Fruit fly (Drosophila melanogaster) whole organism, embryonic: ENCODE results near the gene CG3301.

Experiments used
- Adf1 ChIP-seq: fragments of 200-800 bp; sonication (Bioruptor generic); IDR thresholded peaks from 2 replicates; pipeline ENCODE4 v1.3.6; 2022; ENCODE audit warnings: missing biosample characterization, missing genetic modification characterization
- Bdp1 ChIP-seq: fragments of 200-800 bp; sonication (Bioruptor generic); optimal IDR thresholded peaks from 3 replicates; lab custom pipeline; 2016; ENCODE audit warnings: missing biosample characterization, missing genetic modification characterization
- CG10209 ChIP-seq: fragments of 200-800 bp; sonication (Bioruptor generic); optimal IDR thresholded peaks from 3 replicates; lab custom pipeline; 2017; ENCODE audit warnings: missing biosample characterization, mild to moderate bottlenecking, missing genetic modification characterization, missing genetic modification reagents
- CG10979 ChIP-seq: fragments of 200-800 bp; sonication (Bioruptor generic); optimal IDR thresholded peaks from 2 replicates; lab custom pipeline; 2018; ENCODE audit warnings: missing biosample characterization, mild to moderate bottlenecking, missing genetic modification characterization, moderate library complexity
- CG12104 ChIP-seq: fragments of 200-800 bp; sonication (Bioruptor generic); optimal IDR thresholded peaks from 3 replicates; lab custom pipeline; 2016; ENCODE audit warnings: missing biosample characterization, missing genetic modification characterization
- CG1233 ChIP-seq: fragments of 200-800 bp; sonication (Bioruptor generic); optimal IDR thresholded peaks from 4 replicates; lab custom pipeline; 2018; ENCODE audit warnings: missing biosample characterization, mild to moderate bottlenecking, missing genetic modification characterization
- CG12391 ChIP-seq: fragments of 200-800 bp; sonication (Bioruptor generic); optimal IDR thresholded peaks from 3 replicates; lab custom pipeline; 2018; ENCODE audit warnings: missing biosample characterization, mild to moderate bottlenecking, missing genetic modification characterization, moderate library complexity
- CG14441 ChIP-seq: fragments of 200-800 bp; sonication (Bioruptor generic); IDR thresholded peaks from 2 replicates; pipeline ENCODE4 v1.3.6; 2022; ENCODE audit warnings: missing biosample characterization, missing genetic modification characterization
- CG14667 ChIP-seq: fragments of 200-800 bp; sonication (Bioruptor generic); IDR thresholded peaks from 2 replicates; pipeline ENCODE4 v1.3.6; 2022; ENCODE audit warnings: missing biosample characterization, missing genetic modification characterization
- CG14710 ChIP-seq: fragments of 200-800 bp; sonication (Bioruptor generic); optimal IDR thresholded peaks from 3 replicates; lab custom pipeline; 2019; ENCODE audit warnings: missing biosample characterization, mild to moderate bottlenecking, missing genetic modification characterization, moderate library complexity
- CG16813 ChIP-seq: fragments of 200-800 bp; sonication (Bioruptor generic); IDR thresholded peaks from 3 replicates; pipeline ENCODE4 v1.3.6; 2022; ENCODE audit warnings: missing biosample characterization, missing genetic modification characterization; ENCODE audit not compliant: partially characterized antibody
- CG17385 ChIP-seq: fragments of 200-800 bp; sonication (Bioruptor generic); optimal IDR thresholded peaks from 3 replicates; lab custom pipeline; 2018; ENCODE audit warnings: missing biosample characterization, mild to moderate bottlenecking, missing genetic modification characterization
- CG17802 ChIP-seq: fragments of 200-800 bp; sonication (Bioruptor generic); optimal IDR thresholded peaks from 2 replicates; lab custom pipeline; 2018; ENCODE audit warnings: missing biosample characterization, mild to moderate bottlenecking, missing genetic modification characterization, moderate library complexity
- CG31365 ChIP-seq: fragments of 200-800 bp; sonication (Bioruptor generic); optimal IDR thresholded peaks from 2 replicates; lab custom pipeline; 2018; ENCODE audit warnings: missing biosample characterization, mild to moderate bottlenecking, missing genetic modification characterization
- CG31441 ChIP-seq: fragments of 200-800 bp; sonication (Bioruptor generic); IDR thresholded peaks from 2 replicates; pipeline ENCODE4 v1.3.6; 2022; ENCODE audit warnings: missing biosample characterization, missing genetic modification characterization
- CG4360 ChIP-seq: fragments of 200-800 bp; sonication (Bioruptor generic); IDR thresholded peaks from 2 replicates; pipeline ENCODE4 v1.3.6; 2022; ENCODE audit warnings: missing biosample characterization, missing genetic modification characterization
- CG6813 ChIP-seq: fragments of 200-800 bp; sonication (Bioruptor generic); optimal IDR thresholded peaks from 2 replicates; lab custom pipeline; 2017; ENCODE audit warnings: missing biosample characterization, missing genetic modification characterization, mild to moderate bottlenecking, moderate library complexity, missing genetic modification reagents
- CG7928 ChIP-seq: fragments of 200-800 bp; sonication (Bioruptor generic); optimal IDR thresholded peaks from 2 replicates; lab custom pipeline; 2017; ENCODE audit warnings: missing biosample characterization, mild to moderate bottlenecking, missing genetic modification characterization
- CG7987 ChIP-seq: fragments of 200-800 bp; sonication (Bioruptor generic); optimal IDR thresholded peaks from 2 replicates; lab custom pipeline; 2018; ENCODE audit warnings: missing biosample characterization, mild to moderate bottlenecking, missing genetic modification characterization, moderate library complexity
- CG8281 ChIP-seq: fragments of 200-800 bp; sonication (Bioruptor generic); optimal IDR thresholded peaks from 2 replicates; lab custom pipeline; 2018; ENCODE audit warnings: missing biosample characterization, mild to moderate bottlenecking, missing genetic modification characterization, moderate library complexity
- CG8944 ChIP-seq: fragments of 200-800 bp; sonication (Bioruptor generic); optimal IDR thresholded peaks from 3 replicates; lab custom pipeline; 2016; ENCODE audit warnings: missing biosample characterization, missing genetic modification characterization
- CG9437 ChIP-seq: fragments of 200-800 bp; sonication (Bioruptor generic); optimal IDR thresholded peaks from 2 replicates; lab custom pipeline; 2018; ENCODE audit warnings: missing biosample characterization, mild to moderate bottlenecking, missing genetic modification characterization
- CTCF ChIP-seq: fragments of 200-800 bp; sonication (Bioruptor generic); optimal IDR thresholded peaks from 2 replicates; lab custom pipeline; 2017; ENCODE audit warnings: missing biosample characterization, mild to moderate bottlenecking, missing genetic modification characterization, moderate library complexity
- Gsc ChIP-seq: fragments of 200-800 bp; sonication (Bioruptor generic); IDR thresholded peaks from 2 replicates; pipeline ENCODE4 v1.3.6; 2022; ENCODE audit warnings: missing biosample characterization, missing genetic modification characterization
- HLH54F ChIP-seq: fragments of 200-800 bp; sonication (Bioruptor generic); optimal IDR thresholded peaks from 3 replicates; lab custom pipeline; 2016; ENCODE audit warnings: missing biosample characterization, missing genetic modification characterization
- Lpt ChIP-seq: fragments of >200 bp; optimal IDR thresholded peaks from 2 replicates; lab custom pipeline; 2018; ENCODE audit warnings: missing biosample characterization, missing genetic modification characterization
- Max ChIP-seq: fragments of 200-800 bp; sonication (Bioruptor generic); optimal IDR thresholded peaks from 2 replicates; lab custom pipeline; 2016; ENCODE audit warnings: missing biosample characterization, mild to moderate bottlenecking, missing genetic modification characterization
- NC2β ChIP-seq: fragments of 200-800 bp; sonication (Bioruptor generic); optimal IDR thresholded peaks from 2 replicates; lab custom pipeline; 2016; ENCODE audit warnings: missing biosample characterization, missing genetic modification characterization
- NfI ChIP-seq: fragments of 200-800 bp; sonication (Bioruptor generic); optimal IDR thresholded peaks from 3 replicates; lab custom pipeline; 2018; ENCODE audit warnings: missing biosample characterization, mild to moderate bottlenecking, missing genetic modification characterization, moderate library complexity
- Ssrp ChIP-seq: fragments of 200-800 bp; sonication (Bioruptor generic); optimal IDR thresholded peaks from 2 replicates; lab custom pipeline; 2018; ENCODE audit warnings: missing biosample characterization, mild to moderate bottlenecking, missing genetic modification characterization, moderate library complexity
- Xrp1 ChIP-seq: fragments of 200-800 bp; sonication (Bioruptor generic); IDR thresholded peaks from 2 replicates; pipeline ENCODE4 v1.3.6; 2022; ENCODE audit warnings: missing biosample characterization, missing genetic modification characterization
- ash1 ChIP-seq: fragments of 200-800 bp; sonication (Bioruptor generic); optimal IDR thresholded peaks from 2 replicates; lab custom pipeline; 2018; ENCODE audit warnings: missing biosample characterization, mild to moderate bottlenecking, missing genetic modification characterization
- az2 ChIP-seq: fragments of 200-800 bp; sonication (Bioruptor generic); optimal IDR thresholded peaks from 3 replicates; lab custom pipeline; 2016; ENCODE audit warnings: missing biosample characterization, missing genetic modification characterization
- bcd ChIP-seq: fragments of 200-800 bp; sonication (Bioruptor generic); optimal IDR thresholded peaks from 2 replicates; lab custom pipeline; 2017; ENCODE audit warnings: missing biosample characterization, mild to moderate bottlenecking, missing genetic modification characterization
- br ChIP-seq: fragments of >200 bp; optimal IDR thresholded peaks from 2 replicates; lab custom pipeline; 2017
- dysf ChIP-seq: fragments of 200-800 bp; sonication (Bioruptor generic); IDR thresholded peaks from 3 replicates; pipeline ENCODE4 v1.3.6; 2022; ENCODE audit warnings: missing biosample characterization, missing genetic modification characterization
- ems ChIP-seq: fragments of 200-800 bp; sonication (Bioruptor generic); optimal IDR thresholded peaks from 3 replicates; lab custom pipeline; 2016; ENCODE audit warnings: missing biosample characterization, missing genetic modification characterization
- fd3F ChIP-seq: fragments of 200-800 bp; sonication (Bioruptor generic); optimal IDR thresholded peaks from 2 replicates; lab custom pipeline; 2018; ENCODE audit warnings: missing biosample characterization, mild to moderate bottlenecking, missing genetic modification characterization, moderate library complexity
- gfzf ChIP-seq: fragments of 200-800 bp; sonication (Bioruptor generic); optimal IDR thresholded peaks from 2 replicates; lab custom pipeline; 2016; ENCODE audit warnings: missing biosample characterization, mild to moderate bottlenecking, missing genetic modification characterization, moderate library complexity
- gsb-n ChIP-seq: fragments of 200-800 bp; sonication (Bioruptor generic); optimal IDR thresholded peaks from 3 replicates; lab custom pipeline; 2018; ENCODE audit warnings: missing biosample characterization, mild to moderate bottlenecking, missing genetic modification characterization
- ind ChIP-seq: fragments of 200-800 bp; sonication (Bioruptor generic); optimal IDR thresholded peaks from 3 replicates; lab custom pipeline; 2016; ENCODE audit warnings: missing biosample characterization, missing genetic modification characterization
- kni ChIP-seq: fragments of 200-800 bp; sonication (Bioruptor generic); optimal IDR thresholded peaks from 3 replicates; lab custom pipeline; 2017; ENCODE audit warnings: mild to moderate bottlenecking, missing biosample characterization, missing genetic modification reagents, missing genetic modification characterization
- lab ChIP-seq: fragments of 200-800 bp; sonication (Bioruptor generic); optimal IDR thresholded peaks from 3 replicates; lab custom pipeline; 2017; ENCODE audit warnings: missing biosample characterization, missing genetic modification characterization, mild to moderate bottlenecking, moderate library complexity, missing genetic modification reagents
- nmo ChIP-seq: fragments of 200-800 bp; sonication (Bioruptor generic); optimal IDR thresholded peaks from 2 replicates; lab custom pipeline; 2018; ENCODE audit warnings: missing biosample characterization, mild to moderate bottlenecking, missing genetic modification characterization, moderate library complexity
- prd ChIP-seq, 3 experiments: fragments of >200 bp in 2 of 3; fragments of 200-800 bp in 1 of 3; sonication (Bioruptor generic) in 1 of 3; optimal IDR thresholded peaks in 2 of 3; IDR thresholded peaks in 1 of 3; 2 replicates in 2 of 3; 3 replicates in 1 of 3; pipeline versions ENCODE4 v1.3.6 to Lab custom; 2017 to 2022; ENCODE audit warnings: missing biosample characterization in 1 of 3, missing genetic modification characterization in 1 of 3
- pzg ChIP-seq: fragments of 200-800 bp; sonication (Bioruptor generic); optimal IDR thresholded peaks from 3 replicates; lab custom pipeline; 2018; ENCODE audit warnings: missing biosample characterization, mild to moderate bottlenecking, missing genetic modification characterization, moderate library complexity
- rib ChIP-seq: fragments of 200-800 bp; sonication (Bioruptor generic); IDR thresholded peaks from 2 replicates; pipeline ENCODE4 v1.3.6; 2022; ENCODE audit warnings: missing biosample characterization, missing genetic modification characterization
- twi ChIP-seq: fragments of 200-800 bp; optimal IDR thresholded peaks from 2 replicates; lab custom pipeline; 2019; ENCODE audit warnings: missing biosample characterization, mild to moderate bottlenecking, missing genetic modification characterization, moderate library complexity
- tx ChIP-seq: fragments of 200-800 bp; sonication (Bioruptor generic); optimal IDR thresholded peaks from 2 replicates; lab custom pipeline; 2016; ENCODE audit warnings: missing biosample characterization, missing genetic modification characterization
- zen ChIP-seq: fragments of 200-800 bp; sonication (Bioruptor generic); optimal IDR thresholded peaks from 3 replicates; lab custom pipeline; 2018; ENCODE audit warnings: missing biosample characterization, mild to moderate bottlenecking, missing genetic modification characterization, moderate library complexity

CG3301 gene

dm6 chr3R:21268873-21269272 is 7.2 kb downstream of the CG3301 start, which contains the start of gene Rab1:
Rab1 (minus strand) TSS chr3R:21269060.
- no peak for TF ChIP-seq gsb-n (tag; lab: Kevin White, UChicago)
- TF ChIP-seq CG17802 = no peak
- TF ChIP-seq CG10979 (tag; lab: Kevin White, UChicago) = peak; percentile 24
- peak; percentile 11 for TF ChIP-seq CG31365 (tag; lab: Kevin White, UChicago)
- TF ChIP-seq NfI = peak; percentile 46
- peak; percentile 25 for TF ChIP-seq CG8281 (tag; lab: Kevin White, UChicago)
- no peak for TF ChIP-seq Adf1 (GFP tag; lab: Robert Waterston, UW)
- TF ChIP-seq pzg (GFP tag; lab: Kevin White, UChicago) = peak; percentile 74
- peak; percentile 19 for TF ChIP-seq ems (GFP tag; lab: Kevin White, UChicago)
- TF ChIP-seq nmo (GFP tag; lab: Kevin White, UChicago) = peak; percentile 46
- no peak for TF ChIP-seq CTCF (GFP tag; lab: Kevin White, UChicago)
- TF ChIP-seq CG7928 = peak; percentile 94
- peak; percentile 21 for TF ChIP-seq CG8944 (GFP tag; lab: Kevin White, UChicago)
- peak; percentile 39 for TF ChIP-seq NC2β (GFP tag; lab: Kevin White, UChicago)
- no peak for TF ChIP-seq Gsc (GFP tag; lab: Robert Waterston, UW)
- TF ChIP-seq az2 (GFP tag; lab: Kevin White, UChicago) = no peak
- peak; percentile 18 for TF ChIP-seq CG9437
- peak; percentile 42; the same call in 1 of the 2 replicates for TF ChIP-seq rib (GFP tag; lab: Robert Waterston, UW)
- no peak for TF ChIP-seq CG31441
- TF ChIP-seq CG17385 = peak; percentile 19
- peak; percentile 55 for TF ChIP-seq bcd
- peak; percentile 8 for TF ChIP-seq CG12104 (GFP tag; lab: Kevin White, UChicago)
- TF ChIP-seq CG14710 (tag; lab: Kevin White, UChicago) = peak; percentile 5
- peak; percentile 50 for TF ChIP-seq lab
- peak; percentile 38 for TF ChIP-seq CG7987
- TF ChIP-seq CG12391 = peak; percentile 17
- TF ChIP-seq CG14441 (GFP tag; lab: Robert Waterston, UW) = 0 out of 2 replicates have a peak, but pooled peaks have one; percentile 19
- no peak for TF ChIP-seq CG6813 (GFP tag; lab: Kevin White, UChicago)
- TF ChIP-seq Xrp1 (GFP tag; lab: Robert Waterston, UW) = 0 out of 2 replicates have a peak, but pooled peaks have one; percentile 33
- 0 out of 3 replicates have a peak, but pooled peaks have one; percentile 24 for TF ChIP-seq CG16813 (GFP tag; lab: Robert Waterston, UW)
- peak; percentile 24; the same call in 1 of the 3 replicates for TF ChIP-seq dysf
- no peak for TF ChIP-seq br (lab: Kevin White, UChicago)
- no peak for TF ChIP-seq Lpt (GFP tag; lab: Kevin White, UChicago)
- TF ChIP-seq CG14667 = no peak
- peak; percentile 22 for TF ChIP-seq ind (GFP tag; lab: Kevin White, UChicago)
- peak; percentile 31; the same call in 1 of the 2 replicates for TF ChIP-seq CG4360
- TF ChIP-seq HLH54F (GFP tag; lab: Kevin White, UChicago) = peak; percentile 39
- TF ChIP-seq CG1233 (GFP tag; lab: Kevin White, UChicago) = peak; percentile 27
- TF ChIP-seq twi (tag; lab: Kevin White, UChicago) = peak; percentile 9
- TF ChIP-seq tx (GFP tag; lab: Kevin White, UChicago) = peak; percentile 2
- peak; percentile 12 for TF ChIP-seq zen
- no peak for TF ChIP-seq prd (optimal IDR thresholded peaks at IDR 0.05; lab: Kevin White, UChicago)
- TF ChIP-seq prd (GFP tag; IDR thresholded peaks at IDR 0.05; lab: Robert Waterston, UW) = peak; percentile 34; the same call in 1 of the 3 replicates
- peak; percentile 28 for TF ChIP-seq ash1 (GFP tag; lab: Kevin White, UChicago)
- TF ChIP-seq Bdp1 (GFP tag; lab: Kevin White, UChicago) = peak; percentile 36
- TF ChIP-seq CG10209 (GFP tag; lab: Kevin White, UChicago) = peak; percentile 43
- no peak for TF ChIP-seq Max (GFP tag; lab: Kevin White, UChicago)
- peak; percentile 11 for TF ChIP-seq Ssrp (tag; lab: Kevin White, UChicago)
- TF ChIP-seq gfzf (GFP tag; lab: Kevin White, UChicago) = peak; percentile 27
- TF ChIP-seq fd3F (GFP tag; lab: Kevin White, UChicago) = peak; percentile 4
- TF ChIP-seq kni = peak; percentile 36
